Fruit fly (Drosophila melanogaster) whole organism, wandering third instar larva: ENCODE results near the gene TMEM216.

ENCODE experiments used
- CG32264 ChIP-seq: fragments of 200-800 bp; sonication (Bioruptor generic); optimal IDR thresholded peaks from 2 replicates; lab custom pipeline; 2016; ENCODE audit warnings: missing biosample characterization, missing genetic modification characterization
- CG9705 ChIP-seq: fragments of 200-800 bp; sonication (Bioruptor generic); optimal IDR thresholded peaks from 2 replicates; lab custom pipeline; 2018; ENCODE audit warnings: missing biosample characterization, mild to moderate bottlenecking, missing genetic modification characterization
- CrebA ChIP-seq: fragments of 200-800 bp; sonication (Bioruptor generic); optimal IDR thresholded peaks from 2 replicates; lab custom pipeline; 2016; ENCODE audit warnings: missing biosample characterization, mild to moderate bottlenecking, missing genetic modification characterization, borderline replicate concordance
- Dfd ChIP-seq: fragments of >200 bp; optimal IDR thresholded peaks from 2 replicates; lab custom pipeline; 2017; ENCODE audit warnings: missing biosample characterization, missing genetic modification characterization
- Dif ChIP-seq: fragments of 200-275, 200-300 bp; sonication (Bioruptor generic); optimal IDR thresholded peaks from 2 replicates; lab custom pipeline; 2018; ENCODE audit warnings: missing biosample characterization, missing genetic modification characterization; ENCODE audit not compliant: partially characterized antibody
- GATAd ChIP-seq: sonication (Bioruptor generic); optimal IDR thresholded peaks from 2 replicates; lab custom pipeline; 2016; ENCODE audit warnings: missing biosample characterization, missing genetic modification characterization
- HLH106 ChIP-seq: fragments of 200-800 bp; optimal IDR thresholded peaks from 3 replicates; lab custom pipeline; 2019; ENCODE audit warnings: missing biosample characterization, mild to moderate bottlenecking, missing genetic modification characterization, moderate library complexity
- Hnf4 ChIP-seq: fragments of 200-800 bp; sonication (Bioruptor generic); optimal IDR thresholded peaks from 2 replicates; lab custom pipeline; 2016; ENCODE audit warnings: missing biosample characterization, mild to moderate bottlenecking, missing genetic modification characterization
- Hr78 ChIP-seq: fragments of >200 bp; optimal IDR thresholded peaks from 2 replicates; lab custom pipeline; 2017; ENCODE audit warnings: missing biosample characterization, missing genetic modification characterization
- Hr83 ChIP-seq: fragments of 200-300 bp; sonication (Bioruptor generic); optimal IDR thresholded peaks from 2 replicates; lab custom pipeline; 2016; ENCODE audit warnings: missing biosample characterization, mild to moderate bottlenecking, missing genetic modification characterization, moderate library complexity; ENCODE audit not compliant: poor library complexity, severe bottlenecking
- Jra ChIP-seq: sonication (Bioruptor generic); optimal IDR thresholded peaks from 2 replicates; lab custom pipeline; 2016; ENCODE audit warnings: missing biosample characterization, missing genetic modification characterization
- Mio ChIP-seq: sonication (Bioruptor generic); optimal IDR thresholded peaks from 2 replicates; lab custom pipeline; 2016; ENCODE audit warnings: missing biosample characterization, missing genetic modification characterization
- Myc ChIP-seq: fragments of >200 bp; optimal IDR thresholded peaks from 2 replicates; lab custom pipeline; 2017
- OdsH ChIP-seq: fragments of 200-800 bp; sonication (Bioruptor generic); optimal IDR thresholded peaks from 2 replicates; lab custom pipeline; 2016; ENCODE audit warnings: missing biosample characterization, mild to moderate bottlenecking, missing genetic modification characterization
- Rel ChIP-seq, 2 experiments: fragments of 200-800 bp; sonication (Bioruptor generic) in 1 of 2; optimal IDR thresholded peaks; 2 replicates in 1 of 2; 3 replicates in 1 of 2; lab custom pipeline; 2016 to 2019; ENCODE audit warnings: mild to moderate bottlenecking in 2 of 2, missing biosample characterization in 2 of 2, missing genetic modification characterization in 2 of 2, moderate library complexity in 1 of 2
- Sp1 ChIP-seq: fragments of 200-800 bp; sonication (Bioruptor generic); optimal IDR thresholded peaks from 3 replicates; lab custom pipeline; 2019; ENCODE audit warnings: missing biosample characterization, mild to moderate bottlenecking, missing genetic modification characterization, moderate library complexity
- Vsx2 ChIP-seq: fragments of 200-300, 225-300 bp; sonication (Bioruptor generic); optimal IDR thresholded peaks from 2 replicates; lab custom pipeline; 2018; ENCODE audit warnings: missing biosample characterization, missing genetic modification characterization; ENCODE audit not compliant: partially characterized antibody
- br ChIP-seq: fragments of 200-800 bp; sonication (Bioruptor generic); optimal IDR thresholded peaks from 2 replicates; lab custom pipeline; 2016; ENCODE audit warnings: missing biosample characterization, missing genetic modification characterization
- brk ChIP-seq: fragments of 200-800 bp; sonication (Bioruptor generic); optimal IDR thresholded peaks from 2 replicates; lab custom pipeline; 2016; ENCODE audit warnings: missing biosample characterization, mild to moderate bottlenecking, missing genetic modification characterization
- dl ChIP-seq, 2 experiments: fragments of 175-275, 200-275 bp in 1 of 2; fragments of 200-275 bp in 1 of 2; sonication (Bioruptor generic); optimal IDR thresholded peaks; lab custom pipeline; 2018; ENCODE audit warnings: mild to moderate bottlenecking in 2 of 2, missing biosample characterization in 2 of 2, missing genetic modification characterization in 2 of 2, moderate library complexity in 2 of 2; ENCODE audit not compliant: partially characterized antibody in 2 of 2, insufficient read depth in 1 of 2
- dmrt93B ChIP-seq: fragments of 200-800 bp; sonication (Bioruptor generic); optimal IDR thresholded peaks from 2 replicates; lab custom pipeline; 2018; ENCODE audit warnings: missing biosample characterization, mild to moderate bottlenecking, missing genetic modification characterization
- dsf ChIP-seq: sonication (Bioruptor generic); optimal IDR thresholded peaks from 2 replicates; lab custom pipeline; 2016; ENCODE audit warnings: missing biosample characterization, missing genetic modification characterization, borderline replicate concordance
- ey ChIP-seq: fragments of 200-800 bp; sonication (Bioruptor generic); optimal IDR thresholded peaks from 2 replicates; lab custom pipeline; 2016; ENCODE audit warnings: missing biosample characterization, missing genetic modification characterization
- foxo ChIP-seq, 2 experiments: fragments of 200-800 bp; sonication (Bioruptor generic); optimal IDR thresholded peaks; 2 replicates in 1 of 2; 3 replicates in 1 of 2; lab custom pipeline; 2016 to 2017; ENCODE audit warnings: missing biosample characterization in 2 of 2, missing genetic modification characterization in 2 of 2
- fru ChIP-seq: fragments of 200-800 bp; sonication (Bioruptor generic); optimal IDR thresholded peaks from 3 replicates; lab custom pipeline; 2016; ENCODE audit warnings: missing biosample characterization, mild to moderate bottlenecking, missing genetic modification characterization
- h ChIP-seq: fragments of 200-800 bp; sonication (Bioruptor generic); optimal IDR thresholded peaks from 3 replicates; lab custom pipeline; 2016; ENCODE audit warnings: missing biosample characterization, mild to moderate bottlenecking, missing genetic modification characterization
- jim ChIP-seq: fragments of 175-275, 200-325 bp; sonication (Bioruptor generic); optimal IDR thresholded peaks from 2 replicates; lab custom pipeline; 2016; ENCODE audit warnings: missing biosample characterization, mild to moderate bottlenecking, missing genetic modification characterization
- lola ChIP-seq: fragments of >200 bp; optimal IDR thresholded peaks from 2 replicates; lab custom pipeline; 2017; ENCODE audit warnings: missing biosample characterization, missing genetic modification characterization
- psq ChIP-seq: fragments of 200-800 bp; sonication (Bioruptor generic); optimal IDR thresholded peaks from 3 replicates; lab custom pipeline; 2017; ENCODE audit warnings: missing biosample characterization, mild to moderate bottlenecking, missing genetic modification characterization, moderate library complexity
- rgr ChIP-seq: fragments of 200-800 bp; sonication (Bioruptor generic); optimal IDR thresholded peaks from 3 replicates; lab custom pipeline; 2016; ENCODE audit warnings: missing biosample characterization, mild to moderate bottlenecking, missing genetic modification characterization
- sage ChIP-seq: fragments of 200-800 bp; sonication (Bioruptor generic); optimal IDR thresholded peaks from 2 replicates; lab custom pipeline; 2016; ENCODE audit warnings: missing biosample characterization, mild to moderate bottlenecking, missing genetic modification characterization
- sv ChIP-seq: fragments of 200-800 bp; sonication (Bioruptor generic); optimal IDR thresholded peaks from 3 replicates; lab custom pipeline; 2016; ENCODE audit warnings: missing biosample characterization, missing genetic modification characterization
- tai ChIP-seq: sonication (Bioruptor generic); optimal IDR thresholded peaks from 2 replicates; lab custom pipeline; 2016; ENCODE audit warnings: missing biosample characterization, missing genetic modification characterization
- usp ChIP-seq: fragments of >200 bp; optimal IDR thresholded peaks from 2 replicates; lab custom pipeline; 2017; ENCODE audit warnings: missing biosample characterization, missing genetic modification characterization
- woc ChIP-seq: sonication (Bioruptor generic); optimal IDR thresholded peaks from 2 replicates; lab custom pipeline; 2016; ENCODE audit warnings: missing biosample characterization, mild to moderate bottlenecking, missing genetic modification characterization

The TMEM216 gene

dm6 chr3R:8715851-8716550, at the start of gene TMEM216:
Gene TMEM216, plus strand, starts transcription at chr3R:8716243.
- TF ChIP-seq br (GFP tag; lab: Kevin White, UChicago) (no peak), Sp1 (GFP tag; lab: Kevin White, UChicago) (no peak), Rel (GFP tag; optimal IDR thresholded peaks at IDR 0.05; lab: Kevin White, UChicago) (no peak), Rel (tag; optimal IDR thresholded peaks at IDR 0.05; lab: Kevin White, UChicago) (peak; percentile 58), psq (GFP tag; lab: Kevin White, UChicago) (peak; percentile 2), GATAd (no peak), Jra (GFP tag; lab: Kevin White, UChicago) (no peak), jim (GFP tag; lab: Kevin White, UChicago) (no peak), rgr (GFP tag; lab: Kevin White, UChicago) (peak; percentile 1), CrebA (GFP tag; lab: Kevin White, UChicago) (no peak)

dm6 chr3R:8667568-8667967, 48.5 kb upstream of the TMEM216 start, which contains the start of gene CG8036:
Gene CG8036, plus strand, starts transcription at chr3R:8667868.
- no peak for TF ChIP-seq GATAd
- no peak for TF ChIP-seq lola (GFP tag; lab: Kevin White, UChicago)
- TF ChIP-seq dsf (GFP tag; lab: Kevin White, UChicago) = no peak
- no peak for TF ChIP-seq dl (GFP tag; optimal IDR thresholded peaks at IDR 0.05; lab: Kevin White, UChicago; ENCODE audit: insufficient read depth in 1 of 2, partially characterized antibody in 2 of 2)
- no peak for TF ChIP-seq Jra (GFP tag; lab: Kevin White, UChicago)
- no peak for TF ChIP-seq woc

- TF ChIP-seq dl (GFP tag; optimal IDR thresholded peaks at IDR 0.05; lab: Kevin White, UChicago; ENCODE audit: insufficient read depth in 1 of 2, partially characterized antibody in 2 of 2) = peak in 1 of 2 experiments; percentile 4
- TF ChIP-seq CrebA (GFP tag; lab: Kevin White, UChicago) = no peak
Measured at dm6 chr3R:8668024-8668856, 47.8 kb upstream of the TMEM216 start.

dm6 chr3R:8669029-8669707, 46.9 kb upstream of the TMEM216 start:
- no peak for TF ChIP-seq GATAd
- peak; percentile 96 for TF ChIP-seq HLH106 (tag; lab: Kevin White, UChicago)
- no peak for TF ChIP-seq Vsx2 (GFP tag; lab: Kevin White, UChicago)
- TF ChIP-seq Hr83 (GFP tag; lab: Kevin White, UChicago) = peak; percentile 10
- peak; percentile 98 for TF ChIP-seq fru (GFP tag; lab: Kevin White, UChicago)
- peak; percentile 96 for TF ChIP-seq CrebA (GFP tag; lab: Kevin White, UChicago)
- peak; percentile 98 for TF ChIP-seq rgr (GFP tag; lab: Kevin White, UChicago)
- TF ChIP-seq woc = peak; percentile 98
- TF ChIP-seq usp (GFP tag; lab: Kevin White, UChicago) = no peak
- no peak for TF ChIP-seq Hr78
- peak; percentile 92 for TF ChIP-seq CG9705
- no peak for TF ChIP-seq lola (GFP tag; lab: Kevin White, UChicago)
- peak; percentile 89 for TF ChIP-seq dmrt93B
- TF ChIP-seq Myc (lab: Kevin White, UChicago) = peak; percentile 17
- TF ChIP-seq sage (GFP tag; lab: Kevin White, UChicago) = peak; percentile 95
- TF ChIP-seq dl (GFP tag; optimal IDR thresholded peaks at IDR 0.05; lab: Kevin White, UChicago; ENCODE audit: insufficient read depth in 1 of 2, partially characterized antibody in 2 of 2) = peak in 1 of 2 experiments; percentile 16
- TF ChIP-seq Dif (GFP tag; lab: Kevin White, UChicago) = peak; percentile 80
- TF ChIP-seq ey = peak; percentile 98
- peak; percentile 90 for TF ChIP-seq Mio (GFP tag; lab: Kevin White, UChicago)
- peak; percentile 92 to 99 for TF ChIP-seq foxo (GFP tag; optimal IDR thresholded peaks at IDR 0.05; lab: Kevin White, UChicago)
- TF ChIP-seq Jra (GFP tag; lab: Kevin White, UChicago) = peak; percentile 95
- no peak for TF ChIP-seq tai (GFP tag; lab: Kevin White, UChicago)
- TF ChIP-seq sv (GFP tag; lab: Kevin White, UChicago) = peak; percentile 96
- TF ChIP-seq CG32264 (GFP tag; lab: Kevin White, UChicago) = peak; percentile 93
- TF ChIP-seq Rel (GFP tag; optimal IDR thresholded peaks at IDR 0.05; lab: Kevin White, UChicago) = peak; percentile 88
- peak; percentile 86 for TF ChIP-seq Rel (tag; optimal IDR thresholded peaks at IDR 0.05; lab: Kevin White, UChicago)
- peak; percentile 99 for TF ChIP-seq OdsH (GFP tag; lab: Kevin White, UChicago)
- peak; percentile 99 for TF ChIP-seq h (GFP tag; lab: Kevin White, UChicago)
- peak; percentile 97 for TF ChIP-seq Sp1 (GFP tag; lab: Kevin White, UChicago)
- TF ChIP-seq Dfd (GFP tag; lab: Kevin White, UChicago) = no peak
- peak; percentile 98 for TF ChIP-seq br (GFP tag; lab: Kevin White, UChicago)
- peak; percentile 94 for TF ChIP-seq psq (GFP tag; lab: Kevin White, UChicago)
- TF ChIP-seq Hnf4 (GFP tag; lab: Kevin White, UChicago) = peak; percentile 97
- peak; percentile 96 for TF ChIP-seq brk (GFP tag; lab: Kevin White, UChicago)
- TF ChIP-seq dsf (GFP tag; lab: Kevin White, UChicago) = peak; percentile 85
